Worm (Caenorhabditis elegans) whole organism, L4/young adult: ENCODE measurements around the gene Y43F8B.23.

ENCODE experiments used
- W03F9.2 ChIP-seq: fragments of 150-350 bp; optimal IDR thresholded peaks from 2 replicates; lab custom pipeline; 2014; ENCODE audit warnings: missing biosample characterization, missing genetic modification characterization
- dao-5 ChIP-seq: sonication (generic microtip); optimal IDR thresholded peaks from 2 replicates; lab custom pipeline; 2016; ENCODE audit warnings: missing genotype, missing genetic modification characterization, moderate library complexity, missing compliant biosample characterization
- him-1 ChIP-seq: sonication (generic microtip); optimal IDR thresholded peaks from 2 replicates; lab custom pipeline; 2016; ENCODE audit warnings: missing genotype, missing genetic modification reagents, missing genetic modification characterization, missing compliant biosample characterization

ce11 chrV:19428097-19428496 lies 39.4 kb downstream of the Y43F8B.23 start:
- no peak for TF ChIP-seq him-1 (tag; lab: Kevin White, UChicago)
- no peak for TF ChIP-seq dao-5 (tag; lab: Kevin White, UChicago)
- TF ChIP-seq W03F9.2 (tag; lab: Kevin White, UChicago) = no peak
